Fruit fly (Drosophila melanogaster) whole organism, embryonic: ENCODE results near the gene CG10274.

Source experiments
- CG10267 ChIP-seq: fragments of 200-800 bp; sonication (Bioruptor generic); optimal IDR thresholded peaks from 2 replicates; lab custom pipeline; 2018; ENCODE audit warnings: missing biosample characterization, mild to moderate bottlenecking, missing genetic modification characterization, moderate library complexity
- CG10543 ChIP-seq: fragments of 200-800 bp; sonication (Bioruptor generic); optimal IDR thresholded peaks from 3 replicates; lab custom pipeline; 2017; ENCODE audit warnings: missing biosample characterization, mild to moderate bottlenecking, missing genetic modification characterization, moderate library complexity
- CG12071 ChIP-seq: fragments of 200-800 bp; sonication (Bioruptor generic); optimal IDR thresholded peaks from 3 replicates; lab custom pipeline; 2018; ENCODE audit warnings: missing biosample characterization, mild to moderate bottlenecking, missing genetic modification characterization
- CG12236 ChIP-seq: fragments of 200-800 bp; sonication (Bioruptor generic); optimal IDR thresholded peaks from 2 replicates; lab custom pipeline; 2016; ENCODE audit warnings: missing biosample characterization, missing genetic modification characterization
- CG13894 ChIP-seq: fragments of 200-800 bp; sonication (Bioruptor generic); optimal IDR thresholded peaks from 3 replicates; lab custom pipeline; 2018; ENCODE audit warnings: missing biosample characterization, mild to moderate bottlenecking, missing genetic modification characterization, moderate library complexity
- CG14965 ChIP-seq: fragments of 200-800 bp; sonication (Bioruptor generic); optimal IDR thresholded peaks from 2 replicates; lab custom pipeline; 2016; ENCODE audit warnings: missing biosample characterization, missing genetic modification characterization, borderline replicate concordance
- CG1792 ChIP-seq: fragments of 200-800 bp; sonication (Bioruptor generic); optimal IDR thresholded peaks from 2 replicates; lab custom pipeline; 2016; ENCODE audit warnings: missing biosample characterization, missing genetic modification characterization
- CG18619 ChIP-seq: fragments of 200-800 bp; sonication (Bioruptor generic); optimal IDR thresholded peaks from 3 replicates; lab custom pipeline; 2017; ENCODE audit warnings: missing biosample characterization, mild to moderate bottlenecking, missing genetic modification characterization
- CG18764 ChIP-seq: fragments of 200-800 bp; sonication (Bioruptor generic); optimal IDR thresholded peaks from 3 replicates; lab custom pipeline; 2016; ENCODE audit warnings: missing biosample characterization, missing genetic modification characterization
- CG2678 ChIP-seq: fragments of 200-800 bp; sonication (Bioruptor generic); optimal IDR thresholded peaks from 3 replicates; lab custom pipeline; 2019; ENCODE audit warnings: missing biosample characterization, mild to moderate bottlenecking, missing genetic modification characterization, moderate library complexity
- CG2712 ChIP-seq: fragments of 200-800 bp; optimal IDR thresholded peaks from 3 replicates; lab custom pipeline; 2019; ENCODE audit warnings: missing biosample characterization, mild to moderate bottlenecking, missing genetic modification characterization, moderate library complexity
- CG31388 ChIP-seq: fragments of 200-800 bp; sonication (Bioruptor generic); optimal IDR thresholded peaks from 2 replicates; lab custom pipeline; 2016; ENCODE audit warnings: missing biosample characterization, missing genetic modification characterization
- CG32532 ChIP-seq: fragments of 200-800 bp; sonication (Bioruptor generic); IDR thresholded peaks from 2 replicates; pipeline ENCODE4 v1.3.6; 2022; ENCODE audit warnings: missing biosample characterization, missing genetic modification characterization
- CG3281 ChIP-seq: fragments of 200-800 bp; sonication (Bioruptor generic); optimal IDR thresholded peaks from 3 replicates; lab custom pipeline; 2017; ENCODE audit warnings: missing biosample characterization, mild to moderate bottlenecking, missing genetic modification characterization
- CG33557 ChIP-seq: fragments of 200-800 bp; sonication (Bioruptor generic); optimal IDR thresholded peaks from 2 replicates; lab custom pipeline; 2019; ENCODE audit warnings: missing biosample characterization, mild to moderate bottlenecking, missing genetic modification characterization, moderate library complexity
- CG43689 ChIP-seq: fragments of 200-800 bp; sonication (Bioruptor generic); IDR thresholded peaks from 2 replicates; pipeline ENCODE4 v1.3.6; 2022; ENCODE audit warnings: missing biosample characterization, missing genetic modification characterization
- CG6175 ChIP-seq: fragments of 200-800 bp; sonication (Bioruptor generic); IDR thresholded peaks from 3 replicates; pipeline ENCODE4 v1.3.6; 2022; ENCODE audit warnings: missing biosample characterization, missing genetic modification characterization
- CG6683 ChIP-seq: fragments of 200-800 bp; sonication (Bioruptor generic); optimal IDR thresholded peaks from 2 replicates; lab custom pipeline; 2017; ENCODE audit warnings: missing biosample characterization, mild to moderate bottlenecking, missing genetic modification characterization, missing genetic modification reagents
- CG7556 ChIP-seq: fragments of 200-800 bp; sonication (Bioruptor generic); optimal IDR thresholded peaks from 2 replicates; lab custom pipeline; 2017; ENCODE audit warnings: missing biosample characterization, mild to moderate bottlenecking, missing genetic modification characterization
- CG8281 ChIP-seq: fragments of 200-800 bp; sonication (Bioruptor generic); optimal IDR thresholded peaks from 2 replicates; lab custom pipeline; 2018; ENCODE audit warnings: missing biosample characterization, mild to moderate bottlenecking, missing genetic modification characterization, moderate library complexity
- CG8359 ChIP-seq: fragments of 200-800 bp; sonication (Bioruptor generic); optimal IDR thresholded peaks from 2 replicates; lab custom pipeline; 2017; ENCODE audit warnings: missing biosample characterization, mild to moderate bottlenecking, missing genetic modification characterization, borderline replicate concordance
- CG9727 ChIP-seq: fragments of 200-800 bp; sonication (Bioruptor generic); optimal IDR thresholded peaks from 3 replicates; lab custom pipeline; 2017; ENCODE audit warnings: missing biosample characterization, mild to moderate bottlenecking, missing genetic modification characterization
- Dad ChIP-seq: fragments of 200-800 bp; sonication (Bioruptor generic); optimal IDR thresholded peaks from 3 replicates; lab custom pipeline; 2016; ENCODE audit warnings: missing biosample characterization, missing genetic modification characterization
- Deaf1 ChIP-seq: fragments of 200-800 bp; optimal IDR thresholded peaks from 3 replicates; lab custom pipeline; 2019; ENCODE audit warnings: missing biosample characterization, mild to moderate bottlenecking, missing genetic modification characterization, moderate library complexity
- Dp ChIP-seq: fragments of 200-800 bp; sonication (Bioruptor generic); optimal IDR thresholded peaks from 2 replicates; lab custom pipeline; 2018; ENCODE audit warnings: missing biosample characterization, mild to moderate bottlenecking, missing genetic modification characterization, moderate library complexity
- Dref ChIP-seq: fragments of 200-800 bp; sonication (Bioruptor generic); IDR thresholded peaks from 2 replicates; pipeline ENCODE4 v1.3.6; 2022; ENCODE audit warnings: missing biosample characterization, missing genetic modification characterization
- HLH4C ChIP-seq: fragments of 200-800 bp; sonication (Bioruptor generic); IDR thresholded peaks from 3 replicates; pipeline ENCODE4 v1.3.6; 2022; ENCODE audit warnings: missing biosample characterization, missing genetic modification characterization; ENCODE audit not compliant: partially characterized antibody
- Hmx ChIP-seq: fragments of 200-800 bp; sonication (Bioruptor generic); optimal IDR thresholded peaks from 2 replicates; lab custom pipeline; 2016; ENCODE audit warnings: missing biosample characterization, missing genetic modification characterization
- Jarid2 ChIP-seq: fragments of 200-800 bp; sonication (Bioruptor generic); optimal IDR thresholded peaks from 3 replicates; lab custom pipeline; 2017; ENCODE audit warnings: mild to moderate bottlenecking, missing biosample characterization, missing genetic modification reagents, missing genetic modification characterization
- Lhr ChIP-seq: fragments of 200-800 bp; sonication (Bioruptor generic); optimal IDR thresholded peaks from 3 replicates; lab custom pipeline; 2017; ENCODE audit warnings: mild to moderate bottlenecking, missing biosample characterization, missing genetic modification reagents, missing genetic modification characterization
- MESR4 ChIP-seq: fragments of 200-800 bp; sonication (Bioruptor generic); optimal IDR thresholded peaks from 2 replicates; lab custom pipeline; 2018; ENCODE audit warnings: missing biosample characterization, mild to moderate bottlenecking, missing genetic modification characterization, moderate library complexity
- Myb ChIP-seq: fragments of 200-800 bp; sonication (Bioruptor generic); optimal IDR thresholded peaks from 2 replicates; lab custom pipeline; 2016; ENCODE audit warnings: missing biosample characterization, missing genetic modification characterization
- NK7.1 ChIP-seq: fragments of 200-800 bp; sonication (Bioruptor generic); optimal IDR thresholded peaks from 3 replicates; lab custom pipeline; 2016; ENCODE audit warnings: missing biosample characterization, missing genetic modification characterization
- Nf-YB ChIP-seq: fragments of 200-800 bp; sonication (Bioruptor generic); optimal IDR thresholded peaks from 3 replicates; lab custom pipeline; 2019; ENCODE audit warnings: missing biosample characterization, mild to moderate bottlenecking, missing genetic modification characterization, moderate library complexity
- Side ChIP-seq: fragments of 200-800 bp; sonication (Bioruptor generic); optimal IDR thresholded peaks from 2 replicates; lab custom pipeline; 2016; ENCODE audit warnings: missing biosample characterization, missing genetic modification characterization
- TFAM ChIP-seq: fragments of 200-800 bp; sonication (Bioruptor generic); optimal IDR thresholded peaks from 2 replicates; lab custom pipeline; 2017; ENCODE audit warnings: missing biosample characterization, missing genetic modification characterization, inconsistent platforms
- az2 ChIP-seq: fragments of 200-800 bp; sonication (Bioruptor generic); optimal IDR thresholded peaks from 3 replicates; lab custom pipeline; 2016; ENCODE audit warnings: missing biosample characterization, missing genetic modification characterization
- bigmax ChIP-seq: fragments of 200-800 bp; sonication (Bioruptor generic); optimal IDR thresholded peaks from 2 replicates; lab custom pipeline; 2018; ENCODE audit warnings: missing biosample characterization, mild to moderate bottlenecking, missing genetic modification characterization
- crc ChIP-seq: fragments of 200-800 bp; sonication (Bioruptor generic); optimal IDR thresholded peaks from 2 replicates; lab custom pipeline; 2016; ENCODE audit warnings: missing biosample characterization, missing genetic modification characterization
- dimm ChIP-seq: fragments of 200-800 bp; sonication (Bioruptor generic); IDR thresholded peaks from 2 replicates; pipeline ENCODE4 v1.3.6; 2022; ENCODE audit warnings: missing biosample characterization, missing genetic modification characterization
- dm ChIP-seq: fragments of 200-800 bp; sonication (Bioruptor generic); optimal IDR thresholded peaks from 3 replicates; lab custom pipeline; 2016; ENCODE audit warnings: missing biosample characterization, missing genetic modification characterization
- exex ChIP-seq: fragments of 200-800 bp; sonication (Bioruptor generic); optimal IDR thresholded peaks from 4 replicates; lab custom pipeline; 2018; ENCODE audit warnings: missing biosample characterization, mild to moderate bottlenecking, missing genetic modification characterization, moderate library complexity
- hbn ChIP-seq: fragments of 200-800 bp; sonication (Bioruptor generic); IDR thresholded peaks from 2 replicates; pipeline ENCODE4 v1.3.6; 2022; ENCODE audit warnings: missing biosample characterization, missing genetic modification characterization; ENCODE audit not compliant: partially characterized antibody
- hth ChIP-seq: fragments of >200 bp; optimal IDR thresholded peaks from 2 replicates; lab custom pipeline; 2017; ENCODE audit warnings: inconsistent platforms
- inv ChIP-seq: fragments of 200-800 bp; sonication (Bioruptor generic); IDR thresholded peaks from 2 replicates; pipeline ENCODE4 v1.3.6; 2022; ENCODE audit warnings: missing biosample characterization, missing genetic modification characterization; ENCODE audit not compliant: partially characterized antibody
- knrl ChIP-seq: fragments of 200-800 bp; sonication (Bioruptor generic); IDR thresholded peaks from 3 replicates; pipeline ENCODE4 v1.3.6; 2022; ENCODE audit warnings: missing biosample characterization, missing genetic modification characterization; ENCODE audit not compliant: partially characterized antibody
- pfk ChIP-seq: fragments of 200-800 bp; sonication (Bioruptor generic); optimal IDR thresholded peaks from 2 replicates; lab custom pipeline; 2018; ENCODE audit warnings: missing biosample characterization, mild to moderate bottlenecking, missing genetic modification characterization, moderate library complexity
- pros ChIP-seq: fragments of 200-800 bp; sonication (Bioruptor generic); optimal IDR thresholded peaks from 3 replicates; lab custom pipeline; 2019; ENCODE audit warnings: missing biosample characterization, mild to moderate bottlenecking, missing genetic modification characterization, moderate library complexity
- pum ChIP-seq: fragments of 200-800 bp; sonication (Bioruptor generic); optimal IDR thresholded peaks from 2 replicates; lab custom pipeline; 2016; ENCODE audit warnings: missing biosample characterization, missing genetic modification characterization
- wek ChIP-seq: fragments of 200-800 bp; sonication (Bioruptor generic); optimal IDR thresholded peaks from 3 replicates; lab custom pipeline; 2018; ENCODE audit warnings: missing biosample characterization, mild to moderate bottlenecking, missing genetic modification characterization, moderate library complexity
- zfh2 ChIP-seq: fragments of 200-800 bp; sonication (Bioruptor generic); optimal IDR thresholded peaks from 2 replicates; lab custom pipeline; 2016; ENCODE audit warnings: missing biosample characterization, missing genetic modification characterization

Gene CG10274

dm6 chr3L:6220187-6220586 lies 38.6 kb upstream of the CG10274 start, which contains the start of gene CG33946 (continued):
- TF ChIP-seq bigmax (GFP tag; lab: Kevin White, UChicago) (no peak), CG3281 (GFP tag; lab: Kevin White, UChicago) (no peak), HLH4C (no peak), CG10543 (no peak), TFAM (GFP tag; lab: Kevin White, UChicago) (no peak), CG18619 (GFP tag; lab: Kevin White, UChicago) (no peak), crc (no peak), CG14965 (GFP tag; lab: Kevin White, UChicago) (no peak), MESR4 (GFP tag; lab: Kevin White, UChicago) (no peak), CG32532 (GFP tag; lab: Robert Waterston, UW) (0 out of 2 replicates have a peak, but pooled peaks have one; percentile 19), CG12236 (GFP tag; lab: Kevin White, UChicago) (no peak), CG31388 (no peak), CG2712 (tag; lab: Kevin White, UChicago) (peak; percentile 23), CG12071 (GFP tag; lab: Kevin White, UChicago) (no peak), Nf-YB (GFP tag; lab: Kevin White, UChicago) (no peak), pros (GFP tag; lab: Kevin White, UChicago) (no peak), CG1792 (GFP tag; lab: Kevin White, UChicago) (no peak), CG6683 (GFP tag; lab: Kevin White, UChicago) (no peak), CG43689 (GFP tag; lab: Robert Waterston, UW) (no peak), Dp (GFP tag; lab: Kevin White, UChicago) (no peak), knrl (GFP tag; lab: Robert Waterston, UW) (no peak), Dad (GFP tag; lab: Kevin White, UChicago) (no peak), CG13894 (tag; lab: Kevin White, UChicago) (no peak), inv (GFP tag; lab: Robert Waterston, UW) (no peak), Side (GFP tag; lab: Kevin White, UChicago) (no peak), Dref (GFP tag; lab: Robert Waterston, UW) (no peak), az2 (GFP tag; lab: Kevin White, UChicago) (peak; percentile 23), hbn (GFP tag; lab: Robert Waterston, UW) (no peak), CG9727 (no peak), zfh2 (GFP tag; lab: Kevin White, UChicago) (no peak), CG33557 (no peak), pfk (GFP tag; lab: Kevin White, UChicago) (no peak), Lhr (GFP tag; lab: Kevin White, UChicago) (no peak), Hmx (GFP tag; lab: Kevin White, UChicago) (no peak), CG8359 (GFP tag; lab: Kevin White, UChicago) (no peak), dimm (GFP tag; lab: Robert Waterston, UW) (no peak), CG6175 (GFP tag; lab: Robert Waterston, UW) (no peak), hth (no peak), dm (GFP tag; lab: Kevin White, UChicago) (no peak), CG2678 (tag; lab: Kevin White, UChicago) (no peak), Deaf1 (tag; lab: Kevin White, UChicago) (no peak), NK7.1 (GFP tag; lab: Kevin White, UChicago) (no peak), wek (GFP tag; lab: Kevin White, UChicago) (no peak), pum (GFP tag; lab: Kevin White, UChicago) (peak; percentile 6), CG8281 (no peak), Jarid2 (no peak), exex (tag; lab: Kevin White, UChicago) (no peak), CG18764 (GFP tag; lab: Kevin White, UChicago) (no peak), Myb (GFP tag; lab: Kevin White, UChicago) (no peak), CG7556 (GFP tag; lab: Kevin White, UChicago) (no peak), CG10267 (tag; lab: Kevin White, UChicago) (no peak)
